Fruit fly (Drosophila melanogaster) whole organism, embryonic: Measurements from ENCODE around the gene SecS.
A peak's percentile ranks its signal among the peaks of the same experiment; 100 is the strongest.

Experiments used
- Adf1 ChIP-seq: fragments of 200-800 bp; sonication (Bioruptor generic); IDR thresholded peaks from 2 replicates; pipeline ENCODE4 v1.3.6; 2022; ENCODE audit warnings: missing biosample characterization, missing genetic modification characterization
- Bdp1 ChIP-seq: fragments of 200-800 bp; sonication (Bioruptor generic); optimal IDR thresholded peaks from 3 replicates; lab custom pipeline; 2016; ENCODE audit warnings: missing biosample characterization, missing genetic modification characterization
- BtbVII ChIP-seq: fragments of 200-800 bp; sonication (Bioruptor generic); optimal IDR thresholded peaks from 3 replicates; lab custom pipeline; 2017; ENCODE audit warnings: missing biosample characterization, mild to moderate bottlenecking, missing genetic modification characterization
- CG10654 ChIP-seq: fragments of 200-800 bp; sonication (Bioruptor generic); optimal IDR thresholded peaks from 2 replicates; lab custom pipeline; 2016; ENCODE audit warnings: missing biosample characterization, missing genetic modification characterization
- CG11560 ChIP-seq: fragments of 200-800 bp; sonication (Bioruptor generic); IDR thresholded peaks from 3 replicates; pipeline ENCODE4 v1.3.6; 2022; ENCODE audit warnings: missing biosample characterization, missing genetic modification characterization
- CG11723 ChIP-seq: fragments of 200-800 bp; sonication (Bioruptor generic); optimal IDR thresholded peaks from 2 replicates; lab custom pipeline; 2017; ENCODE audit warnings: missing biosample characterization, mild to moderate bottlenecking, missing genetic modification characterization
- CG15514 ChIP-seq: fragments of 200-800 bp; sonication (Bioruptor generic); optimal IDR thresholded peaks from 3 replicates; lab custom pipeline; 2017; ENCODE audit warnings: missing biosample characterization, missing genetic modification characterization, mild to moderate bottlenecking, moderate library complexity, missing genetic modification reagents
- CG16813 ChIP-seq: fragments of 200-800 bp; sonication (Bioruptor generic); IDR thresholded peaks from 3 replicates; pipeline ENCODE4 v1.3.6; 2022; ENCODE audit warnings: missing biosample characterization, missing genetic modification characterization; ENCODE audit not compliant: partially characterized antibody
- CG18764 ChIP-seq: fragments of 200-800 bp; sonication (Bioruptor generic); optimal IDR thresholded peaks from 3 replicates; lab custom pipeline; 2016; ENCODE audit warnings: missing biosample characterization, missing genetic modification characterization
- CG2129 ChIP-seq: fragments of 200-800 bp; sonication (Bioruptor generic); IDR thresholded peaks from 2 replicates; pipeline ENCODE4 v1.3.6; 2022; ENCODE audit warnings: missing biosample characterization, missing genetic modification characterization; ENCODE audit not compliant: partially characterized antibody
- CG32772 ChIP-seq: fragments of 200-800 bp; sonication (Bioruptor generic); IDR thresholded peaks from 2 replicates; pipeline ENCODE4 v1.3.6; 2022; ENCODE audit warnings: missing biosample characterization, missing genetic modification characterization
- CG42726 ChIP-seq: fragments of 200-800 bp; sonication (Bioruptor generic); IDR thresholded peaks from 2 replicates; pipeline ENCODE4 v1.3.6; 2022; ENCODE audit warnings: missing biosample characterization, missing genetic modification characterization; ENCODE audit not compliant: partially characterized antibody
- CG4617 ChIP-seq: fragments of 200-800 bp; sonication (Bioruptor generic); optimal IDR thresholded peaks from 3 replicates; lab custom pipeline; 2016; ENCODE audit warnings: missing biosample characterization, missing genetic modification characterization, borderline replicate concordance
- CG6654 ChIP-seq: fragments of 200-800 bp; sonication (Bioruptor generic); optimal IDR thresholded peaks from 2 replicates; lab custom pipeline; 2017; ENCODE audit warnings: missing biosample characterization, mild to moderate bottlenecking, missing genetic modification characterization
- CG6854 ChIP-seq: fragments of 200-800 bp; sonication (Bioruptor generic); optimal IDR thresholded peaks from 3 replicates; lab custom pipeline; 2017; ENCODE audit warnings: missing biosample characterization, mild to moderate bottlenecking, missing genetic modification characterization
- CG7928 ChIP-seq: fragments of 200-800 bp; sonication (Bioruptor generic); optimal IDR thresholded peaks from 2 replicates; lab custom pipeline; 2017; ENCODE audit warnings: missing biosample characterization, mild to moderate bottlenecking, missing genetic modification characterization
- CG8359 ChIP-seq: fragments of 200-800 bp; sonication (Bioruptor generic); optimal IDR thresholded peaks from 2 replicates; lab custom pipeline; 2017; ENCODE audit warnings: missing biosample characterization, mild to moderate bottlenecking, missing genetic modification characterization, borderline replicate concordance
- CG8388 ChIP-seq: fragments of 200-800 bp; sonication (Bioruptor generic); optimal IDR thresholded peaks from 2 replicates; lab custom pipeline; 2019; ENCODE audit warnings: missing biosample characterization, mild to moderate bottlenecking, missing genetic modification characterization, moderate library complexity
- CG8478 ChIP-seq: fragments of >200 bp; optimal IDR thresholded peaks from 2 replicates; lab custom pipeline; 2018
- Chrac-16 ChIP-seq: fragments of 200-800 bp; sonication (Bioruptor generic); optimal IDR thresholded peaks from 3 replicates; lab custom pipeline; 2016; ENCODE audit warnings: missing biosample characterization, missing genetic modification characterization
- Dll ChIP-seq: fragments of 200-800 bp; sonication (Bioruptor generic); IDR thresholded peaks from 4 replicates; pipeline ENCODE4 v1.3.6; 2022; ENCODE audit warnings: missing biosample characterization, missing genetic modification characterization; ENCODE audit not compliant: partially characterized antibody
- Dref ChIP-seq: fragments of 200-800 bp; sonication (Bioruptor generic); IDR thresholded peaks from 2 replicates; pipeline ENCODE4 v1.3.6; 2022; ENCODE audit warnings: missing biosample characterization, missing genetic modification characterization
- Eip74EF ChIP-seq, 2 experiments: fragments of 200-800 bp in 1 of 2; fragments of >200 bp in 1 of 2; sonication (Bioruptor generic) in 1 of 2; optimal IDR thresholded peaks; 2 replicates each; lab custom pipeline; 2017 to 2019; ENCODE audit warnings: missing biosample characterization in 2 of 2, missing genetic modification characterization in 2 of 2, mild to moderate bottlenecking in 1 of 2, moderate library complexity in 1 of 2
- Fer2 ChIP-seq: fragments of 200-800 bp; sonication (Bioruptor generic); optimal IDR thresholded peaks from 2 replicates; lab custom pipeline; 2018; ENCODE audit warnings: missing biosample characterization, mild to moderate bottlenecking, missing genetic modification characterization, moderate library complexity
- Hmr ChIP-seq: fragments of 200-800 bp; sonication (Bioruptor generic); optimal IDR thresholded peaks from 3 replicates; lab custom pipeline; 2017; ENCODE audit warnings: mild to moderate bottlenecking, missing biosample characterization, missing genetic modification reagents, missing genetic modification characterization
- MTF-1 ChIP-seq: fragments of 200-800 bp; sonication (Bioruptor generic); optimal IDR thresholded peaks from 2 replicates; lab custom pipeline; 2018; ENCODE audit warnings: missing biosample characterization, mild to moderate bottlenecking, missing genetic modification characterization, borderline replicate concordance
- NC2β ChIP-seq: fragments of 200-800 bp; sonication (Bioruptor generic); optimal IDR thresholded peaks from 2 replicates; lab custom pipeline; 2016; ENCODE audit warnings: missing biosample characterization, missing genetic modification characterization
- Nf-YA ChIP-seq: fragments of 200-800 bp; sonication (Bioruptor generic); IDR thresholded peaks from 2 replicates; pipeline ENCODE4 v1.3.6; 2022; ENCODE audit warnings: missing biosample characterization, missing genetic modification characterization
- Optix ChIP-seq: fragments of 200-800 bp; sonication (Bioruptor generic); IDR thresholded peaks from 3 replicates; pipeline ENCODE4 v1.3.6; 2022; ENCODE audit warnings: missing biosample characterization, missing genetic modification characterization
- Rfx ChIP-seq: fragments of 200-800 bp; sonication (Bioruptor generic); IDR thresholded peaks from 2 replicates; pipeline ENCODE4 v1.3.6; 2022; ENCODE audit warnings: missing biosample characterization, missing genetic modification characterization
- Scr ChIP-seq: fragments of 200-800 bp; sonication (Bioruptor generic); IDR thresholded peaks from 2 replicates; pipeline ENCODE4 v1.3.6; 2022; ENCODE audit warnings: missing biosample characterization, missing genetic modification characterization; ENCODE audit not compliant: partially characterized antibody
- Vsx1 ChIP-seq: fragments of 200-800 bp; sonication (Bioruptor generic); optimal IDR thresholded peaks from 2 replicates; lab custom pipeline; 2017; ENCODE audit warnings: missing biosample characterization, mild to moderate bottlenecking, missing genetic modification characterization, missing genetic modification reagents
- ato ChIP-seq: fragments of 200-800 bp; sonication (Bioruptor generic); IDR thresholded peaks from 2 replicates; pipeline ENCODE4 v1.3.6; 2022; ENCODE audit warnings: missing biosample characterization, missing genetic modification characterization; ENCODE audit not compliant: partially characterized antibody
- cad ChIP-seq: fragments of >200 bp; optimal IDR thresholded peaks from 2 replicates; lab custom pipeline; 2017; ENCODE audit warnings: missing biosample characterization, missing genetic modification characterization
- croc ChIP-seq: fragments of 200-800 bp; sonication (Bioruptor generic); conservative IDR thresholded peaks from 3 replicates; pipeline ENCODE4 v1.3.6; 2022; ENCODE audit warnings: missing biosample characterization, missing genetic modification characterization
- cwo ChIP-seq: fragments of 200-800 bp; sonication (Bioruptor generic); optimal IDR thresholded peaks from 3 replicates; lab custom pipeline; 2017; ENCODE audit warnings: missing biosample characterization, missing genetic modification characterization, mild to moderate bottlenecking, moderate library complexity, missing genetic modification reagents
- fru ChIP-seq: fragments of >200 bp; optimal IDR thresholded peaks from 2 replicates; lab custom pipeline; 2017
- gro ChIP-seq: fragments of 200-800 bp; sonication (Bioruptor generic); optimal IDR thresholded peaks from 2 replicates; lab custom pipeline; 2016; ENCODE audit warnings: missing biosample characterization, missing genetic modification characterization
- h ChIP-seq: fragments of >200 bp; optimal IDR thresholded peaks from 2 replicates; lab custom pipeline; 2017
- kah ChIP-seq: fragments of 200-800 bp; sonication (Bioruptor generic); optimal IDR thresholded peaks from 2 replicates; lab custom pipeline; 2018; ENCODE audit warnings: missing biosample characterization, mild to moderate bottlenecking, missing genetic modification characterization
- kay ChIP-seq: fragments of 200-800 bp; sonication (Bioruptor generic); optimal IDR thresholded peaks from 2 replicates; lab custom pipeline; 2016; ENCODE audit warnings: missing biosample characterization, missing genetic modification characterization
- kni ChIP-seq: fragments of 200-800 bp; sonication (Bioruptor generic); optimal IDR thresholded peaks from 3 replicates; lab custom pipeline; 2017; ENCODE audit warnings: mild to moderate bottlenecking, missing biosample characterization, missing genetic modification reagents, missing genetic modification characterization
- lab ChIP-seq: fragments of 200-800 bp; sonication (Bioruptor generic); optimal IDR thresholded peaks from 3 replicates; lab custom pipeline; 2017; ENCODE audit warnings: missing biosample characterization, missing genetic modification characterization, mild to moderate bottlenecking, moderate library complexity, missing genetic modification reagents
- mirr ChIP-seq: fragments of 200-800 bp; sonication (Bioruptor generic); optimal IDR thresholded peaks from 3 replicates; lab custom pipeline; 2018; ENCODE audit warnings: missing biosample characterization, mild to moderate bottlenecking, missing genetic modification characterization
- pb ChIP-seq: fragments of 200-800 bp; sonication (Bioruptor generic); optimal IDR thresholded peaks from 3 replicates; lab custom pipeline; 2016; ENCODE audit warnings: missing biosample characterization, missing genetic modification characterization
- pfk ChIP-seq: fragments of 200-800 bp; sonication (Bioruptor generic); optimal IDR thresholded peaks from 2 replicates; lab custom pipeline; 2018; ENCODE audit warnings: missing biosample characterization, mild to moderate bottlenecking, missing genetic modification characterization, moderate library complexity
- sd ChIP-seq: fragments of 200-800 bp; sonication (Bioruptor generic); optimal IDR thresholded peaks from 3 replicates; lab custom pipeline; 2018; ENCODE audit warnings: missing biosample characterization, mild to moderate bottlenecking, missing genetic modification characterization, moderate library complexity
- sima ChIP-seq: fragments of 200-800 bp; sonication (Bioruptor generic); optimal IDR thresholded peaks from 2 replicates; lab custom pipeline; 2016; ENCODE audit warnings: missing biosample characterization, missing genetic modification characterization
- slbo ChIP-seq: fragments of 200-800 bp; sonication (Bioruptor generic); IDR thresholded peaks from 2 replicates; pipeline ENCODE4 v1.3.6; 2022; ENCODE audit warnings: missing biosample characterization, missing genetic modification characterization
- twi ChIP-seq: fragments of 200-800 bp; optimal IDR thresholded peaks from 2 replicates; lab custom pipeline; 2019; ENCODE audit warnings: missing biosample characterization, mild to moderate bottlenecking, missing genetic modification characterization, moderate library complexity
- z ChIP-seq: fragments of 200-800 bp; sonication (Bioruptor generic); IDR thresholded peaks from 3 replicates; pipeline ENCODE4 v1.3.6; 2022; ENCODE audit warnings: missing biosample characterization, missing genetic modification characterization

Gene SecS

DNA sequence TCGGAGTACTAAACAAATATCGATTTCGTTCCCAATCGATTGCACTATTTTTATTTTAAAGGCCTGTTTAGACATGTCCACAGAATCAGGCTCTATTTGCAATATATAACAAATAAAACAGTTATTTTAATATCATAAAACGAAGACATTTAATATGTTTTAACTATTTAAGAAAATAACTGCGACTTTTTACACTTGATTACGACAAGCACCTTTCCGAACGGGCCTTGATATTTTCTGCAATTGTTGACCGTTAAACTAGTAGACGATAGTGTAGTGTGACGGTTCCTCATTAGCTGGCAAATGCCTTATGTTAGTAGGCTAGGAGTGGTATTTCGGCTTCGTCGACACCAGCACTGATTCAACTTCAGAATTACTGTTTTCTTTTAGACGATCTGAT is 32.6 kb upstream of the SecS start, which contains the start of the genes CG2931 and Rheb (continued):
- TF ChIP-seq Nf-YA = no peak
- peak; percentile 34 for TF ChIP-seq twi (tag; lab: Kevin White, UChicago)
- no peak for TF ChIP-seq cwo
- no peak for TF ChIP-seq CG8359
- TF ChIP-seq sima (GFP tag; lab: Kevin White, UChicago) = no peak
- TF ChIP-seq CG7928 (GFP tag; lab: Kevin White, UChicago) = peak; percentile 15
- TF ChIP-seq Dll (GFP tag; lab: Robert Waterston, UW) = peak; percentile 88
- peak; percentile 85 for TF ChIP-seq Scr (GFP tag; lab: Robert Waterston, UW)
- peak; percentile 30; the same call in 1 of the 3 replicates for TF ChIP-seq croc
- TF ChIP-seq Eip74EF (GFP tag; optimal IDR thresholded peaks at IDR 0.05; lab: Kevin White, UChicago) = no peak
- TF ChIP-seq cad (GFP tag; lab: Kevin White, UChicago) = no peak
- TF ChIP-seq kah (GFP tag; lab: Kevin White, UChicago) = no peak
- peak; percentile 81 for TF ChIP-seq slbo
- TF ChIP-seq CG8388 (GFP tag; lab: Kevin White, UChicago) = peak; percentile 56
- peak; percentile 28 for TF ChIP-seq Bdp1 (GFP tag; lab: Kevin White, UChicago)
- TF ChIP-seq CG11723 (GFP tag; lab: Kevin White, UChicago) = peak; percentile 8
- no peak for TF ChIP-seq ato (GFP tag; lab: Robert Waterston, UW)
- TF ChIP-seq CG15514 = peak; percentile 81
- TF ChIP-seq CG11560 (tag; lab: Robert Waterston, UW) = no peak
- TF ChIP-seq CG6854 = no peak
- no peak for TF ChIP-seq z (GFP tag; lab: Robert Waterston, UW)
- TF ChIP-seq pfk = no peak
- no peak for TF ChIP-seq MTF-1 (GFP tag; lab: Kevin White, UChicago)
- no peak for TF ChIP-seq CG8478 (lab: Kevin White, UChicago)
- TF ChIP-seq Dref = peak; percentile 63
- TF ChIP-seq h (lab: Kevin White, UChicago) = no peak
- TF ChIP-seq Vsx1 (GFP tag; lab: Kevin White, UChicago) = no peak
- peak; percentile 39; the same call in 1 of the 3 replicates for TF ChIP-seq Optix
- TF ChIP-seq CG32772 (GFP tag; lab: Robert Waterston, UW) = peak; percentile 60
- TF ChIP-seq sd = no peak
- TF ChIP-seq CG4617 (GFP tag; lab: Kevin White, UChicago) = peak; percentile 87
- TF ChIP-seq NC2β (GFP tag; lab: Kevin White, UChicago) = peak; percentile 38
- TF ChIP-seq mirr = no peak
- peak; percentile 56 for TF ChIP-seq CG10654 (GFP tag; lab: Kevin White, UChicago)
- peak; percentile 69 for TF ChIP-seq Hmr (GFP tag; lab: Kevin White, UChicago)
- TF ChIP-seq pb (GFP tag; lab: Kevin White, UChicago) = no peak
- TF ChIP-seq CG16813 (GFP tag; lab: Robert Waterston, UW) = peak; percentile 83
- no peak for TF ChIP-seq kni (GFP tag; lab: Kevin White, UChicago)
- TF ChIP-seq CG2129 (GFP tag; lab: Robert Waterston, UW) = peak; percentile 66
- peak; percentile 62 for TF ChIP-seq CG18764 (GFP tag; lab: Kevin White, UChicago)
- peak; percentile 61; the same call in 1 of the 2 replicates for TF ChIP-seq CG42726
- TF ChIP-seq CG6654 (GFP tag; lab: Kevin White, UChicago) = no peak
- TF ChIP-seq Fer2 = peak; percentile 34
- peak; percentile 44 for TF ChIP-seq gro (GFP tag; lab: Kevin White, UChicago)
- TF ChIP-seq lab = peak; percentile 51
- peak; percentile 54 for TF ChIP-seq Adf1 (GFP tag; lab: Robert Waterston, UW)
- peak; percentile 67 for TF ChIP-seq Chrac-16
- peak; percentile 81 for TF ChIP-seq Rfx (GFP tag; lab: Robert Waterston, UW)
- TF ChIP-seq fru (lab: Kevin White, UChicago) = no peak
- TF ChIP-seq BtbVII (GFP tag; lab: Kevin White, UChicago) = no peak
- peak; percentile 51 for TF ChIP-seq kay (GFP tag; lab: Kevin White, UChicago)
